Fruit fly (Drosophila melanogaster): ENCODE measurements around the gene MTA1-like.

MTA1-like gene

DNA sequence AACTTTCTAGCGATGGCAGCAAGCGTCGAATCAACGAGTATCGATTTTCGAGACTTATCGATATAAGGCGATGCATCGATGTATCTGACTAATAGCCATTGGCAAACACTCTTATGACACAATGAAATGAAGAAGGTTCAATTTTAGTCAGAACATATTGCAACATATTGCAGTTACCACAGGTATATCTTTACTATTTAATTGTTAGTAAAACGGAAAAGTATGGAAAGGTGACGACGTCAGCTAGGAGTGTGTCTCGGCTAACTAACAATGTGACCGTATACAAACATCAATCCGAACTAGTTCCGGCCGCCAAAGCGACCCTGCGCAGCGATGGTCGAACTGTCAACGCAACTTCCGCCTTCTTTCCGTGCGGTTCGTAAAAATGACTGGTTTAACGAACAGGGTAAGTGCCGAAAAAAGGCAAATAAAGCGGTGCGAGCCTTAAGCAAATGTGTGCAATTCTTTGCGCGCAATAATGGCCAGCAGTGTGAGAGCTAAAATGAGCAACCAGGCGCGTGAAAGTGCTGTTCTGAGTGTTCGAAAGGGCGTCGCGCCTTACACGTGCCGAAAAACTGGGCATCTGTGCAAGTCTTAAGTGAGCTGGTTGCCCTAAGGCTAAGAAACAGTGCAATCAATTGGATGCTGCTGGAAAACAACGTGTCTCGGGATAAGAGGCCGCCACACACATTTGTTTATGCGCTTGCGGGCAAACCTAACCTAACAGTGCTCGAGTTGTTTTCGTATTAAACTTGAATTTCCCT lies 24.2 kb downstream of the MTA1-like start, which contains the start of the genes Dph4, Spec2 and RpL13A (continued):
- TF ChIP-seq Neu2 (GFP tag; optimal IDR thresholded peaks at IDR 0.05; ENCODE audit: borderline replicate concordance), result peak; percentile 74
- TF ChIP-seq caup (GFP tag; optimal IDR thresholded peaks at IDR 0.05; ENCODE audit: severe bottlenecking), result peak; percentile 98
- TF ChIP-seq CG11398 (GFP tag; optimal IDR thresholded peaks at IDR 0.05), result peak; percentile 92
- peak; percentile 85 for TF ChIP-seq CG17802 (tag; optimal IDR thresholded peaks at IDR 0.05)
- no peak for TF ChIP-seq yki (optimal IDR thresholded peaks at IDR 0.05)
- peak; percentile 92 for TF ChIP-seq Mad (GFP tag; optimal IDR thresholded peaks at IDR 0.05)
- no peak for TF ChIP-seq HLH4C (GFP tag; IDR thresholded peaks at IDR 0.05; ENCODE audit: partially characterized antibody)
- peak; percentile 91 for TF ChIP-seq sug (tag; optimal IDR thresholded peaks at IDR 0.05)
- peak; percentile 86 for TF ChIP-seq CG30431 (GFP tag; optimal IDR thresholded peaks at IDR 0.05)
- peak; percentile 90 for TF ChIP-seq Sox100B (GFP tag; optimal IDR thresholded peaks at IDR 0.05)
- peak; percentile 69 for TF ChIP-seq Dp (GFP tag; optimal IDR thresholded peaks at IDR 0.05)
- no peak for TF ChIP-seq CG32772 (GFP tag; IDR thresholded peaks at IDR 0.05)
- TF ChIP-seq CG13287 (GFP tag; IDR thresholded peaks at IDR 0.05; ENCODE audit: partially characterized antibody), result no peak
- TF ChIP-seq trem (tag; optimal IDR thresholded peaks at IDR 0.05), result peak; percentile 94
- peak; percentile 92 for TF ChIP-seq Vsx1 (GFP tag; optimal IDR thresholded peaks at IDR 0.05)
- TF ChIP-seq CG16863 (GFP tag; optimal IDR thresholded peaks at IDR 0.05), result peak; percentile 86
- peak; percentile 98 for TF ChIP-seq mirr (GFP tag; optimal IDR thresholded peaks at IDR 0.05)
- TF ChIP-seq fru (optimal IDR thresholded peaks at IDR 0.05), result no peak
- no peak for TF ChIP-seq E2f2 (GFP tag; IDR thresholded peaks at IDR 0.05)
- TF ChIP-seq Pdp1 (GFP tag; optimal IDR thresholded peaks at IDR 0.05), result peak; percentile 81 to 91
- TF ChIP-seq otp (GFP tag; IDR thresholded peaks at IDR 0.05), result no peak
- no peak for TF ChIP-seq CG16813 (GFP tag; IDR thresholded peaks at IDR 0.05; ENCODE audit: partially characterized antibody)
- TF ChIP-seq Ravus (GFP tag; IDR thresholded peaks at IDR 0.05), result no peak
- peak; percentile 93 for TF ChIP-seq luna (GFP tag; optimal IDR thresholded peaks at IDR 0.05)
- no peak for TF ChIP-seq pan (optimal IDR thresholded peaks at IDR 0.05)
- no peak for TF ChIP-seq pan (GFP tag; optimal IDR thresholded peaks at IDR 0.05 in 1 of 2, IDR thresholded peaks at IDR 0.05 in 1 of 2)
- peak; percentile 96 for TF ChIP-seq CG18619 (GFP tag; optimal IDR thresholded peaks at IDR 0.05)
- peak; percentile 86 for TF ChIP-seq Six4 (GFP tag; optimal IDR thresholded peaks at IDR 0.05)
- peak; percentile 85 for TF ChIP-seq CG7839 (tag; optimal IDR thresholded peaks at IDR 0.05)
- TF ChIP-seq CG6654 (GFP tag; optimal IDR thresholded peaks at IDR 0.05), result peak; percentile 74
- TF ChIP-seq row (GFP tag; IDR thresholded peaks at IDR 0.05), result no peak
- TF ChIP-seq pum (GFP tag; optimal IDR thresholded peaks at IDR 0.05), result peak; percentile 69
- TF ChIP-seq CG2712 (tag; optimal IDR thresholded peaks at IDR 0.05), result peak; percentile 90
- peak; percentile 87 for TF ChIP-seq Hand (GFP tag; optimal IDR thresholded peaks at IDR 0.05)
- peak; percentile 95 for TF ChIP-seq CG8290 (GFP tag; optimal IDR thresholded peaks at IDR 0.05)
- TF ChIP-seq CG8290 (tag; optimal IDR thresholded peaks at IDR 0.05), result peak; percentile 88 to 97
- TF ChIP-seq exex (tag; optimal IDR thresholded peaks at IDR 0.05), result peak; percentile 62
- TF ChIP-seq Scr (GFP tag; IDR thresholded peaks at IDR 0.05; ENCODE audit: partially characterized antibody), result no peak
- no peak for TF ChIP-seq vvl (GFP tag; IDR thresholded peaks at IDR 0.05)
- no peak for TF ChIP-seq rib (GFP tag; IDR thresholded peaks at IDR 0.05)
- peak; percentile 89 for TF ChIP-seq CG12155 (GFP tag; optimal IDR thresholded peaks at IDR 0.05)
- peak; percentile 98 for TF ChIP-seq ash1 (GFP tag; optimal IDR thresholded peaks at IDR 0.05)
- TF ChIP-seq Dll (GFP tag; IDR thresholded peaks at IDR 0.05; ENCODE audit: partially characterized antibody), result no peak
- TF ChIP-seq lab (GFP tag; optimal IDR thresholded peaks at IDR 0.05), result peak; percentile 98
- TF ChIP-seq ftz-f1 (GFP tag; optimal IDR thresholded peaks at IDR 0.05), result peak; percentile 74
- peak; percentile 78 for TF ChIP-seq CG8944 (GFP tag; optimal IDR thresholded peaks at IDR 0.05)
- TF ChIP-seq Fer3 (tag; optimal IDR thresholded peaks at IDR 0.05), result peak; percentile 92
- TF ChIP-seq CG30403 (GFP tag; optimal IDR thresholded peaks at IDR 0.05), result peak; percentile 83
- TF ChIP-seq CG10366 (GFP tag; IDR thresholded peaks at IDR 0.05), result no peak
- TF ChIP-seq CG17359 (tag; optimal IDR thresholded peaks at IDR 0.05), result peak; percentile 88
